Fruit fly (Drosophila melanogaster) Kc167 (cell line): Measurements from ENCODE around the gene CG4942.

ENCODE experiments used
- Myc ChIP-seq: fragments of >200 bp; optimal IDR thresholded peaks from 2 replicates; lab custom pipeline; 2017; ENCODE audit warnings: missing external identifiers
- h ChIP-seq: fragments of >200 bp; optimal IDR thresholded peaks from 3 replicates; lab custom pipeline; 2018; ENCODE audit warnings: missing external identifiers

DNA sequence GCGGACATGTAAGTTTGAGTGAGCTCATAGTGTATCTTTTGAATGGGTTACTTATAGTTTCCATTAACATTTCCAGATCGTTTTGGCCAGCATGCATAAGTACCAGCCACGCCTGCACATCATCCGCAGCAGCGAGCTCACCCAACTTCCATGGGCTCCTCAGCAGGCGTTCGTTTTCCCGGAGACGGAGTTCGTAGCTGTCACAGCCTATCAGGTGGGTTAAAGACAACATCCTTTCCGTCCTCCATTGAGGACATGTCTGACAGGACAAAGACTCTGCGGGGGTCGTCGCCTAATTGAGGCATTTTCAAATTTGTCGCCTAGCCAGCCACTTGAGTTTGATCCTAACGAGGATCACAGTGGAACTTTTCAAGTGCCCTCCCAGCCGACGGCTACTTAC, 29.3 kb upstream of the CG4942 start:
- TF ChIP-seq Myc (no peak), h (lab: Kevin White, UChicago) (no peak)
